Worm (Caenorhabditis elegans): ENCODE data around the gene C39B10.5.

The C39B10.5 gene

DNA sequence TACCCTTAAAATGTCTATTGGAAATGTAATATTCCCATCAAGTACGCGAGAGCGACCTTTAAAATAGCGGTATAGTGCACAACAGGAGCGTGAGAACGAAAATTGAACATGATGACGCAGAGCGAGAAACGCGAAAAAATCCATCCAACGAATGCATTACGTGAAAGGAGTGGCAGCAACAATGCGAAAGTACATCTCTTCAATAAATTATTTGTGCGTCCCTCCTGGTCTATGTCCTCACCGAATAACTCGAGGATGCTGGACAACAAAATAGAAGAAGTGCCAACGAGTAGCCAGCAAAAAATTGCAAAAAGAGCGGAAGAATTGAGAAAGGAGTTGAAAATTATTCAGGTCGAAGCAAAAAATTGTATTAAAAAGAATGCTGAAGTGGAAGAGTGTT is 13.3 kb upstream of the C39B10.5 start:
- TF ChIP-seq dao-5 (tag; optimal IDR thresholded peaks at IDR 0.05), result no peak
- TF ChIP-seq him-1 (tag; optimal IDR thresholded peaks at IDR 0.05), result no peak
- TF ChIP-seq W03F9.2 (tag; optimal IDR thresholded peaks at IDR 0.05), result no peak

DNA sequence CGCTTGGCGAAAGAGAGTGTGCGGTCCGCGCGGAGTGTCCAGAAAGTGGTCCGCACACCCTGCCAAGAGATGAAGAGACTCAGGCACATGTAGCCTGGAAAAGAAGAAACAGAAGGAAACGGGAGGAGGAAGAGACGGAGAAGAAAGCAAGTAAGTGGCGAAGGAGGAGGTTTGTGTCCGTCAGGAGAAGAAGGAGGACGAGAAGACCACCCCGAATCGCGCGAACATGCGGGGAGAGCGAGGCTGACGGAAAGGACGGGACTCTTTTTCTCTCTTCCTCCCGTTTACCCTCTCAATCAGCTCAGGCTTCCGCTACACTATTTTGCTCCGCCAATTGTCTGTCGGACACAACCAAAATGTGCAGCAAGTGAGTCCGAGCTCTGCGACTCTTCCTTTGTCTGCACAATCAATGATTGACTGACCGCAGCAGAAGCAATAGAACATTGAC is 11.6 kb upstream of the C39B10.5 start:
- TF ChIP-seq him-1 (tag; optimal IDR thresholded peaks at IDR 0.05) (peak; percentile 64), W03F9.2 (tag; optimal IDR thresholded peaks at IDR 0.05) (no peak), dao-5 (tag; optimal IDR thresholded peaks at IDR 0.05) (no peak)

ce11 chrX:10437421-10437820 is 9.7 kb upstream of the C39B10.5 start:
- no peak for TF ChIP-seq him-1 (tag; optimal IDR thresholded peaks at IDR 0.05)
- no peak for TF ChIP-seq W03F9.2 (tag; optimal IDR thresholded peaks at IDR 0.05)
- no peak for TF ChIP-seq dao-5 (tag; optimal IDR thresholded peaks at IDR 0.05)

DNA sequence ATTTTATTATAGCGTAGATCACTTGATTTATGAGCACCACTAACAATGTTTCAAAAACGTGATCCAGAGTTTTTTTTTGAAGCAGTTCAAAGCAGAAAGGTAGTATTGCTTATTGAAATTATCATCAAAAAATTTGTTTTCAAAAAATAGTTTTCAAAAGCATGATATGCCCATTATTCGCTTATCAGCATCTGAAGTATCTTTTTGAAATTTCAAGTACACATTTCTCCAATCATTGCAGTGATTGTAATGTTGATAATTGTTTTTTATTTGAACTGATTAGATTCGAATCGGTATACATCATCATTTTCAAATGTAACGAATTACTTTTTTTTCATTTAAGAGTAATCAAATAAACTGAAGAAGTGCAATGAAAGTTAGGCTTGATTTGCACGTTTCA is 6.4 kb upstream of the C39B10.5 start:
- TF ChIP-seq dao-5 (tag; optimal IDR thresholded peaks at IDR 0.05), result no peak
- TF ChIP-seq W03F9.2 (tag; optimal IDR thresholded peaks at IDR 0.05), result no peak
- TF ChIP-seq him-1 (tag; optimal IDR thresholded peaks at IDR 0.05), result no peak

ce11 chrX:10443836-10444235 is 3.3 kb upstream of the C39B10.5 start, which contains the start of gene C39B10.3:
Gene C39B10.3 (plus strand): TSS chrX:10444136.
- TF ChIP-seq him-1 (tag; optimal IDR thresholded peaks at IDR 0.05) (no peak), dao-5 (tag; optimal IDR thresholded peaks at IDR 0.05) (no peak), W03F9.2 (tag; optimal IDR thresholded peaks at IDR 0.05) (no peak)

DNA sequence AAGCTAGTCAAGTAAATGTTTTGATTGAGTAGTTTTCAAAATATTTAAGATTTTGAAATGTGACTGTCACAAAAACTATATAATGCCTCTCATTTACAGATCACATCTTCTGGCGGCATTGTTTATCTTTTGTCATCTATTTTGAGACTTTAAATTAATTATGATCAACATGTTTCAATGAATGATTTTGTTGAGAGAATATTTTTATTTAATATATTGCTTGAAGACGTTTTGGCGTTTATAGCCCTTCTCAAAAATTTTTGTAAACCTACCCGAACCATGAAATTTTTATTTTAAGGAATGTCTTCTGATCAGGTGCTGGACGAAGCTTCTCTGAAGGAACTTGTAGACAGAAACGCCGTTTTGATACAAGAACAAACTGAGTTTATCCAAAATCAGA is 2.4 kb upstream of the C39B10.5 start, which contains the start of gene C39B10.4:
Gene C39B10.4 (plus strand): TSS at position 301 of the 400 bp plus-strand sequence.
- TF ChIP-seq W03F9.2 (tag; optimal IDR thresholded peaks at IDR 0.05) (no peak), him-1 (tag; optimal IDR thresholded peaks at IDR 0.05) (no peak), dao-5 (tag; optimal IDR thresholded peaks at IDR 0.05) (no peak)

DNA sequence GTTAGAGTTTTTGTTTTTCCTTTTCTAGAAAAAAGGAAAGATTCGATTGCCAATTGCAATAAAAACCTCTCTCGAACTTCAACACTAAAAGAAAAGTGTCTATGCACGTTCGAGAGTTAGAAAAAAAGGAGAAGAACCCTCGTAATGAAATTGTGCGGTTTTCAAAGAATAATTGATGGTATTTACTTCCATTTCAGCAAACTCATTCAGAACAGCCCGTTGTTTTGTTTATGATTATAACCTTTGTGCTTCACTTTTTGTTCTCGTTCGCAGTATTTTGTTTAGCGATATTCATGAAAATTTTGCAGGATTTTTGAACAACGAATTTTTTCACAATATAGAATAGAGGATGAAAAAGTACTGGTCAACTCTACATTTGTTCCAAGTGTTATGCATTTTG is 6.8 kb downstream of the C39B10.5 start, which contains the start of gene lgc-41:
Gene lgc-41 (plus strand): TSS at position 301 of the 400 bp plus-strand sequence.
- TF ChIP-seq dao-5 (tag; optimal IDR thresholded peaks at IDR 0.05) (no peak), him-1 (tag; optimal IDR thresholded peaks at IDR 0.05) (no peak), W03F9.2 (tag; optimal IDR thresholded peaks at IDR 0.05) (no peak)

ce11 chrX:10462391-10462790 is 15.2 kb downstream of the C39B10.5 start:
- TF ChIP-seq W03F9.2 (tag; optimal IDR thresholded peaks at IDR 0.05) (no peak), him-1 (tag; optimal IDR thresholded peaks at IDR 0.05) (no peak), dao-5 (tag; optimal IDR thresholded peaks at IDR 0.05) (no peak)

DNA sequence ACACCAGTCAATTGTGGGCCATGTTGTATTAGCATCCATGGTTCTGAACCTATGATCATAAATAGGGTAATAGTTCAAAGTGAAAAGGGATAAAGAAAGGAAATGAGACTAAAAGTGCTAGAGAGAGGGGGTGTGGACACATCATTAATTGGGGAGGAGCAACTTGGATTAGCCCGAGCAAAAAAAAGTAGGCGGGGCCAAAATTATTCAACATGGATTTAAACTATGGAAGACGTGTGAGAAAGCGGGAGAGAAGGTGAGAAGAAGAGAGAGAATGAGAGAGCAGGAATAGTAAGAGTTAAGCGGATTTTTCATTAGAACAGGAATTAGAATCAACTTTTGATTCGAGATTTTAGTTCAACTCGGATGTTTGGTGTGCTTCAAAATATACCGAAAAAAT is 16.4 kb downstream of the C39B10.5 start, which contains the start of gene C39B10.1:
Gene C39B10.1 (minus strand): TSS at position 101 of the 400 bp plus-strand sequence.
- TF ChIP-seq dao-5 (tag; optimal IDR thresholded peaks at IDR 0.05) (no peak), W03F9.2 (tag; optimal IDR thresholded peaks at IDR 0.05) (no peak), him-1 (tag; optimal IDR thresholded peaks at IDR 0.05) (no peak)

ce11 chrX:10474998-10475577 is 27.9 kb downstream of the C39B10.5 start, which contains the start of gene elt-4:
Gene elt-4 (plus strand): TSS chrX:10475527.
- TF ChIP-seq W03F9.2 (tag; optimal IDR thresholded peaks at IDR 0.05), result no peak
- no peak for TF ChIP-seq dao-5 (tag; optimal IDR thresholded peaks at IDR 0.05)
- TF ChIP-seq him-1 (tag; optimal IDR thresholded peaks at IDR 0.05), result no peak

DNA sequence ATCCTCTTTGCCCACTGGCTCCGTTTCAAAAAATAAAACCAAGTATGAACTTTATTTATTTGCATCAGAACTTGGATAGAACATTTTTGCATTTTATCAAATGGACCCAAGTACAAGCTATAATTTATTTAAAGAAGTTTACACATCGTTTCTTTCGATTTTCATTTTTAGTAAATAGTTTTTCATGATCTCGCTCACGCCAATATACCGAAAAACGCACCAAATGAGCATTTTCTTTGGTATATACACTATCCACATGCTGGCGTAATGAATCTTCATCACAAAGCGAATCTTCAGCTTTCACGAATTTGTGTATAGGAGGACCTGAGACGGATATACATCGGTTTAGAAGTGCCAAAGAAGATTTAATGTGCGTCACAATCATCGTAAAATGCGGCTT is 29.4 kb downstream of the C39B10.5 start, which contains the start of gene C39B10.7:
Gene C39B10.7 (plus strand): TSS at position 301 of the 400 bp plus-strand sequence.
- TF ChIP-seq dao-5 (tag; optimal IDR thresholded peaks at IDR 0.05), result no peak
- TF ChIP-seq W03F9.2 (tag; optimal IDR thresholded peaks at IDR 0.05), result no peak
- TF ChIP-seq him-1 (tag; optimal IDR thresholded peaks at IDR 0.05), result no peak

DNA sequence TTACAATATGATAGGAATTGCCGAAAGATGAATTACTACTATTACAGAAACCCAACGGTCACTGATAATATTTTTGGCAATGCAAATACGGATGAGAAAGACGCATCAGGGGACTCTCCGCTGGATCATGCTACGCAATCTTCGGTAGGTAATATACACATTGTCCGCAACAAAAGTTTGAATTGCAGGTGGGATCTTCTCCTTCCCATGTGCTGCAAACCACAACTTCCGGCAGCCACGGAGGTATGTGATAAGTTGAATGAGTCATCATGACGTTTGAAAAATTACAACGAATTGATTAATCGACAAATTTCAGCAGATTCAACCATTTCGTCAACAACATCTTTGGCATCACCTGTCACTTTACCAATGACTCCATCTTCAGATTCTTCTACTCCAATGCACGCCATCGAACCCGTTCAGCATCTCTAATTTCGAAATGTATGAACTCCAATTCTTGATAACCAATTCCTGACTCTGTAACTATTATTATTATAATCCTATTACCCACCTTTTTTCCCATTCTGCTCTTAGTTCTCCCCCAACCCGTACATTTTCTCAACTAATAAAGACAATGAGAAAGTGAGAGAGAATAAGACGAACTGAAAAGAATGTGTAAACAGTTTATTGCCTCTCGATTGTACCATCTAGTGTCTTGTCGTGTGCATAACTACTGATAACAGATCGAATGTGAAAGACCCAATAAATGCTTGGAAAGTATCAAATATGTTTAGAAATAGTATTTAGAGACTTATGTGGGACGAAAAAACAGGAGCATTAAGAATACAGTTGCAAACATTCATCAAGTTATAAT is 30.2 kb downstream of the C39B10.5 start:
- no peak for TF ChIP-seq W03F9.2 (tag; optimal IDR thresholded peaks at IDR 0.05)
- TF ChIP-seq him-1 (tag; optimal IDR thresholded peaks at IDR 0.05), result no peak
- TF ChIP-seq dao-5 (tag; optimal IDR thresholded peaks at IDR 0.05), result no peak

DNA sequence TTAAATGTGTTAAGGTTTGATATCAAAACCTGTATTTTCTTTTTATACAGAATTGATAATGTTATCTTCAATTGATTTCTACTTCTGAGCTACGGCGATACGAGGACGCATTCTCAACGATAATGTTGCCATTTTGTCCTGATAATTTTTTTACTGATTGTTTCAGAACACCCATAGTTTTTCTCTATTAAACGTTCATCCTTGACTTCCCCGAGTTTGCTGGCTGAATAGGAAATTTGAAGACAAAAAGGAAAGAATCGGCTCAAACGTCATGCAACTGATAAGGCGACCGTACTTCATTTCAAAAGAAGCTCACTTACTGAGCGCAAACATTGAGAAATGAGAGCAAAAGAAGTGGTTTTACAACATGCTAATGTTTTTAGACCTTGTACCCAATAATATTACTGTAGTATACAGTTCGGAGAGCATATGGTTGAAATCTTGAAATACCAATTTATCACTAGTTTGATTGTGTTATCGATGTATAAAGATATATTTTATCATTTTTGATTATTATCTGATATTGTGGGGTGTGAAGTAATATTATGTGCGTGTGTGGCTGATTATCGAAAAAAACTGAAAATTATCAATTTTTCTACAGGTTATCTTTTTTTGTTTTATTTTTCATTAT is 32.1 kb downstream of the C39B10.5 start:
- TF ChIP-seq him-1 (tag; optimal IDR thresholded peaks at IDR 0.05) (no peak), W03F9.2 (tag; optimal IDR thresholded peaks at IDR 0.05) (no peak), dao-5 (tag; optimal IDR thresholded peaks at IDR 0.05) (no peak)
